Worm (Caenorhabditis elegans): ENCODE measurements around the gene ccdc-55.

The ccdc-55 gene

DNA sequence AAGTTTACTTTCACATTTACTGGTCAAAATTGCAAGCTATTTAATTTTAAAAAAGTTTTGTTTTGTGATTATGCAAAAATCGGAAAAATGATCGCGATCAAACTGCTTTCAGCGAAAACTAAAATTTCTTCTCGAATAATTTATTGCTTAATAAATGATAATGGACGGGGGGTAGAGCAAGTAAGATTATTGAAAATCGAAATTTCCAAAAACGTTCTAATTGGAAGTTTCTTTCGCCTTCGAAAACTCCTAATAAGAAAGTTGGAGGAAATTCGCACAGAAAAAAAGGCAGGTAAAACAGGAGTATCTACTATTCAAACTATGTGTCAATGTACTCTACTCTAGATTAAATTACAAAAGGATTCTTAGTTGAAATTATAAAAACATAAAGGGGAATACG is 3.6 kb upstream of the ccdc-55 start (continued):
- TF ChIP-seq B0261.1 (tag; optimal IDR thresholded peaks at IDR 0.05), result no peak
- 0 out of 2 replicates have a peak, but pooled peaks have one; percentile 44 for TF ChIP-seq Y79H2A.3 (GFP tag; conservative IDR thresholded peaks at IDR 0.05)
- no peak for TF ChIP-seq B0035.1 (tag; optimal IDR thresholded peaks at IDR 0.05)
- no peak for TF ChIP-seq snpc-4 (GFP tag; optimal IDR thresholded peaks at IDR 0.05)
- TF ChIP-seq snpc-4 (tag; optimal IDR thresholded peaks at IDR 0.05), result peak in 3 of 4 experiments; percentile 9 to 49 (median 48)
- TF ChIP-seq athp-1 (tag; optimal IDR thresholded peaks at IDR 0.05), result peak; percentile 88
- no peak for TF ChIP-seq nhr-27 (tag; optimal IDR thresholded peaks at IDR 0.05)
- no peak for TF ChIP-seq ceh-91 (GFP tag; IDR thresholded peaks at IDR 0.05)
- TF ChIP-seq ceh-100 (GFP tag; IDR thresholded peaks at IDR 0.05), result peak; percentile 32; the same call in 1 of the 2 replicates
- TF ChIP-seq nfya-1 (tag; optimal IDR thresholded peaks at IDR 0.05; ENCODE audit: borderline replicate concordance, insufficient read depth), result no peak
- no peak for TF ChIP-seq nhr-179 (tag; optimal IDR thresholded peaks at IDR 0.05)
- TF ChIP-seq tbx-9 (tag; optimal IDR thresholded peaks at IDR 0.05; ENCODE audit: borderline replicate concordance), result no peak
- TF ChIP-seq ztf-28 (GFP tag; IDR thresholded peaks at IDR 0.05), result no peak
- TF ChIP-seq hsf-1 (GFP tag; IDR thresholded peaks at IDR 0.05), result peak; percentile 77
- peak; percentile 63 for TF ChIP-seq zim-3 (tag; optimal IDR thresholded peaks at IDR 0.05)
- no peak for TF ChIP-seq C06A6.2 (GFP tag; conservative IDR thresholded peaks at IDR 0.05)
- no peak for TF ChIP-seq ztf-3 (GFP tag; optimal IDR thresholded peaks at IDR 0.05)
- peak; percentile 47; the same call in 1 of the 2 replicates for TF ChIP-seq nfyb-1 (GFP tag; IDR thresholded peaks at IDR 0.05)
- TF ChIP-seq F57A8.1 (GFP tag; optimal IDR thresholded peaks at IDR 0.05), result no peak
- TF ChIP-seq F37B4.10 (GFP tag; IDR thresholded peaks at IDR 0.05), result no peak
- no peak for TF ChIP-seq ceh-58 (GFP tag; IDR thresholded peaks at IDR 0.05)
- TF ChIP-seq F49E8.2 (tag; optimal IDR thresholded peaks at IDR 0.05; ENCODE audit: insufficient read depth), result peak; percentile 82
- no peak for TF ChIP-seq aptf-2 (GFP tag; conservative IDR thresholded peaks at IDR 0.05)
- no peak for TF ChIP-seq B0019.2 (GFP tag; conservative IDR thresholded peaks at IDR 0.05)
- TF ChIP-seq F23B12.7 (tag; optimal IDR thresholded peaks at IDR 0.05; ENCODE audit: insufficient read depth), result no peak
- peak in 1 of 2 experiments; percentile 11 for TF ChIP-seq let-607 (tag; optimal IDR thresholded peaks at IDR 0.05)
- no peak for TF ChIP-seq Y53F4B.3 (GFP tag; IDR thresholded peaks at IDR 0.05)
- no peak for TF ChIP-seq madf-10 (tag; optimal IDR thresholded peaks at IDR 0.05)
- no peak for TF ChIP-seq lag-1 (GFP tag; IDR thresholded peaks at IDR 0.05)
- no peak for TF ChIP-seq cebp-1 (GFP tag; IDR thresholded peaks at IDR 0.05)
- peak; percentile 41 for TF ChIP-seq cebp-1 (tag; optimal IDR thresholded peaks at IDR 0.05)
- TF ChIP-seq K12H6.12 (tag; optimal IDR thresholded peaks at IDR 0.05), result no peak
- TF ChIP-seq dpl-1 (GFP tag; optimal IDR thresholded peaks at IDR 0.05), result no peak
- no peak for TF ChIP-seq nhr-120 (GFP tag; IDR thresholded peaks at IDR 0.05)
- TF ChIP-seq ama-1 (optimal IDR thresholded peaks at IDR 0.05), result no peak
- peak in 1 of 2 experiments; percentile 81 for TF ChIP-seq ama-1 (GFP tag; optimal IDR thresholded peaks at IDR 0.05)
- TF ChIP-seq tlf-1 (GFP tag; optimal IDR thresholded peaks at IDR 0.05), result peak; percentile 72
- no peak for TF ChIP-seq ets-4 (GFP tag; optimal IDR thresholded peaks at IDR 0.05)
- no peak for TF ChIP-seq lin-40 (tag; optimal IDR thresholded peaks at IDR 0.05)
- no peak for TF ChIP-seq mxl-1 (tag; optimal IDR thresholded peaks at IDR 0.05)
- no peak for TF ChIP-seq ZK185.1 (tag; optimal IDR thresholded peaks at IDR 0.05; ENCODE audit: poor library complexity, severe bottlenecking)
- no peak for TF ChIP-seq egrh-3 (GFP tag; IDR thresholded peaks at IDR 0.05)
- no peak for TF ChIP-seq bed-1 (GFP tag; IDR thresholded peaks at IDR 0.05)
- TF ChIP-seq madf-6 (GFP tag; IDR thresholded peaks at IDR 0.05), result peak; percentile 68
- TF ChIP-seq snpc-1.1 (tag; optimal IDR thresholded peaks at IDR 0.05; ENCODE audit: insufficient read depth), result peak; percentile 63
- no peak for TF ChIP-seq let-526 (GFP tag; IDR thresholded peaks at IDR 0.05)
- TF ChIP-seq unc-62 (GFP tag; optimal IDR thresholded peaks at IDR 0.05), result no peak
- peak; percentile 82 for TF ChIP-seq repo-1 (tag; optimal IDR thresholded peaks at IDR 0.05)
- peak; percentile 69 for TF ChIP-seq unc-130 (GFP tag; optimal IDR thresholded peaks at IDR 0.05)

Measured in whole organism, young adult.